Fruit fly (Drosophila melanogaster) ovary, adult (tissue): ENCODE data around the gene Tehao.
A peak's percentile ranks its signal among the peaks of the same experiment; 100 is the strongest.

ENCODE experiments used
- CG17801 ChIP-seq: fragments of 200-800 bp; optimal IDR thresholded peaks from 2 replicates; lab custom pipeline; 2019; ENCODE audit warnings: missing biosample characterization, mild to moderate bottlenecking, missing genetic modification characterization, moderate library complexity; ENCODE audit not compliant: partially characterized antibody

Tehao gene

DNA sequence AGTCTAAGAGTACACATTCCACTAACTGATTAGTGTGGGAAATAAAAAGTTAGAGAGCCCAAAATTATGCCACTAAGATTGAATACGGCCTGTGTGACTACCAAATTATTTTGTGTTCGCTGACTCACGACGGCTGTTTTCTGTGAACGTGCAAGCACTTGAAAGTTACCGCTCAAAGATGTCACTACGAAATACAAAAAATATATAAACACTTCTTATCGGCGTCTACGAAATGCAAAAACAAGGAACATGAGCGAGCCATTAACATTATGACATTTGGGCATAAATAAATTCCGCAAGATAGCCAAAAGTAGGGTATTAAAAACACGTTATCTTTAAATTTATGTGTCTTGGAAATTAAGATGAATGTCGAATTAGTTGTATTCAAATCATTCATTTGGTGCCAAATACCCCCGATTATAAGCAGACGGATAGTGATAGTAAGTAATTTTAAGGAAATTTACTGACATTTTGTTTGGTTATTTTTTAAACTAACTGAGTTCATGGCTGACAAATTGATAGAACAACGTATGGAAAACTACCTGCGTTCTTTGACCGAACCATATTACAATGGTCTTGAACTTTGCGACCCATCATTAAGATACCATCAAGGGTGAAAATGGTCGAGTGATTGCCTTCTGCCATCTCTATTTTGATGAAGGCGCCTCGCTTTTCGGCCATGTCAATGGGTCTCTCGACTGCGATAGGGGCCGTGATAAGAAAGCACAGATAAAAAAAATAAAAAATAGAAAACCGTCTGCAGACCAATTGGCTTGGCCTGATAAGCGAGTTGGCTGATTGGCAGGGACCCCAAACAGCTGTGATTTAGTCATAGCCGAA, at the start of gene Tehao:
Gene Tehao (plus strand): TSS at position 828 of the 840 bp plus-strand sequence.
- no peak for TF ChIP-seq CG17801 (GFP tag; lab: Kevin White, UChicago)

DNA sequence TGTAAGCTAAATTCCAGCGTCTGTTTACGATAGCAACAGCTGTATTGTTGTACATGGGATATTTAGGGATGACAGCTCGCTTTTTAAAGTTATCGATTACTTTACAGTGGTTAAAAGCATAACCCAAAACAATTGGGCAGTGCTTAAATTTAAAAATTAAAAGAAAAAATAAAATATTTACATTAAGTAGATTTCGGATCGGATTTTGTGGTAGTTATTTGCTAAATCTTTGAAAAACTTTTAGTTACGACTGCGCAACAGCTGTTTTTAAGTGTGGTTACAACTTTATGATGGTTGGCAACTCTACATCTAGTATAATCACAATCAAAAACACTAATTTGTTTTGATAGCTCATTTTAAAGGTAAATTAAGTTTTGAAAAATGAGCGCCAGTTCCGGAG, 48.2 kb upstream of the Tehao start, which contains the start of the genes Ing5 and CG7099:
Gene Ing5 (minus strand): TSS at position 58 of the 400 bp plus-strand sequence.
Gene CG7099 (plus strand): TSS at position 317 of the 400 bp plus-strand sequence.
- peak; percentile 99 for TF ChIP-seq CG17801 (GFP tag; lab: Kevin White, UChicago)

DNA sequence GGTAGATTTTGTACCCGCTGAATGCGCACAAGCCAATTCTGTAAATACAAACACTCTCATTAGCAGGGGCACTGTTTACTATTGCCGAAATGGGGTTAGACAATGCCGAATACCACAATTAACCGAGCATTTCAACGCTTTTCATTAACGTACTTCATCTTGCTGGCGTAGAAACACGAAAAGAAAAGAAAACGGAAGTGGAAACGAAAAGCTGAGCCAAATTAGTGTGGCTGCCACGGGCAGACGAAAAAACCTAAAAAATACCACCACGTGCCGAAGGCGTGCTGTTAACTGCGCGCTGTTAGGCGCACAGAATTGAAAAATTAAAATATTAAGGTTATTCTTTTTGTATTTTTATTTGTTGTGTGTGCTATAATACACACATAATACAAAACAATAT, 40.5 kb upstream of the Tehao start, which contains the start of gene RpL24:
Gene RpL24 (minus strand): TSS at position 229 of the 400 bp plus-strand sequence.
- peak; percentile 98 for TF ChIP-seq CG17801 (GFP tag; lab: Kevin White, UChicago)

DNA sequence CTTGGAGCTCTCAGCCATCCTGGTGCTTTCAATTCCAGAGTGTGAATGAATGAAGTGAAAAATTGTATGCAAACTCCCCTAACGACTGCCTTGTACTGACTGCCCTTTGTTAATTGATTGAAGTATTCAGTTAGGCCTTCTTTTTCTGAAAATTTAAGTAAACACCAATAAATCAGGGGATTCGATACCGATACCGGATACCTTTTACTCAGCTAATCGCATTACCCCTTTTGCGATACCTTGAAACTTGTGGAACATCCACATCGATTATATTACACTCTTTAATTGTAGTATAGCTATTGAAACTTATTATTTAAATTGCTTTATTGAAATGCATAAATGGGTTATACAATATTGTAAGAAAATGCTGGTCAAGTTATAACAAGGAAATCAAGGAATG, 39.3 kb upstream of the Tehao start, which contains the start of gene CG16957:
Gene CG16957 (minus strand): TSS at position 101 of the 400 bp plus-strand sequence.
- TF ChIP-seq CG17801 (GFP tag; lab: Kevin White, UChicago), result no peak

DNA sequence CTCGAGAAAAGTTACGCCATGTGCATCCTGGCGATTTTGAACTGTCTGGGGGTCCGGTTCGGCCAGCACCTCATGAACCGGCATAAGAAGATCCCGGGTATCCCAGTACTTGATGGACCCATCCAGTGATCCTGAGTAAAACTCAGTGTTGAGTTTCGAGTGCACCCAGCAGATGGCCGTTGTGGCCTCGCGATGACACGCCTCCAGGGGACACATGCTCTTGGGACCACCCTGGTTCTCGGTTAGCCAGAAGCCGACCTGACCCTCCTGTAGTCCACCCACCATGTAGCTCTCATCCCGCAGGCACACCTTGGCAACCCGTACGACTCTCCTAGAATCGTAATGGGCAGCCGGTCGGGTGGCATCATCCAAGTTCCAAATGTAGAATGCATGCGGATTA, 38.0 kb upstream of the Tehao start:
- TF ChIP-seq CG17801 (GFP tag; lab: Kevin White, UChicago), result no peak

DNA sequence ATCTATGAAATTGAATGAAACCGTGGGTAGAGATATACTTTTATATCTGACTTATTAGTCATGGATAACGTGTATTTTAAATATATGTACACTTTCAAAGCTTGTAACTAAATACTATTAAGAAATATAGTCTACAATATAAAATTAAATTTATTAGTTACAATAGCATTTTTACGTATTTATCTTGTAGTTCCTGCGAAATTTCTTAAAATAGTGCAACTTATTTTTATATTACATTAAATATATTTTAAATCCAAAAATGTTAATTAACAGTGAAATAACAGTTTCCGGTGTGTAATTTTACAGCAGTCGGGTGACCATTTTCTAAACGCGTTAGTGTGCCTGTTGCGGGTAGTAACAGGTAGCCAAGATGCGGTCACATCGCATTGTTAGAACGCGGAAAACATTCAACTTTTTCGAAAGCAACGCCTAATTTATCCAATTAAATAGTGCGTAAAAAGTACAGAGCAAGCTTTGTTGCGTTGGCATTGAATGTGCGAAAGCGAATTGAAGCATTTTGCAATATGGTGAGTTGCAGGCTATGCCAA, 36.7 kb upstream of the Tehao start, which contains the start of the genes CG10859 and CG7110:
Gene CG10859 (minus strand): TSS at position 51 of the 548 bp plus-strand sequence.
Gene CG7110 (plus strand): TSS at position 378 of the 548 bp plus-strand sequence.
- TF ChIP-seq CG17801 (GFP tag; lab: Kevin White, UChicago), result peak; percentile 89

DNA sequence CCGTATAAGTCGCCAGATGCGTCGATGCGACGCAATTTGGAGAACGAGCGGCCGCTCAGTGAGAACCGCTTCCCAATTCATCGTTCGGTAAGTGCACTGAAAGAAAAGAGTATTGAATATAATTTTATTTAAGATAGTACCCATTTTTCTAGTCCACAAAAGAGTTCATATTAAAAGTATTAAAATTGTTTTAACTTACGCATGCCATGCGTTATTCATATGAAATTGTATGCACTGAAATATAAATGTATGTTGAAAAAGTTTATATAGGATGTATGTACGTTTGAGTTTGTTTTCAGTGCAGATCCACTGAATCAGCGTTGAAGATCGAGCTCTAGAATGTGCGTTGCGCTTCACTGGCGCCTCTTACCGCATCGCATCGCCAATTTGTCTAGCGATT, 35.9 kb upstream of the Tehao start:
- TF ChIP-seq CG17801 (GFP tag; lab: Kevin White, UChicago), result peak; percentile 75

DNA sequence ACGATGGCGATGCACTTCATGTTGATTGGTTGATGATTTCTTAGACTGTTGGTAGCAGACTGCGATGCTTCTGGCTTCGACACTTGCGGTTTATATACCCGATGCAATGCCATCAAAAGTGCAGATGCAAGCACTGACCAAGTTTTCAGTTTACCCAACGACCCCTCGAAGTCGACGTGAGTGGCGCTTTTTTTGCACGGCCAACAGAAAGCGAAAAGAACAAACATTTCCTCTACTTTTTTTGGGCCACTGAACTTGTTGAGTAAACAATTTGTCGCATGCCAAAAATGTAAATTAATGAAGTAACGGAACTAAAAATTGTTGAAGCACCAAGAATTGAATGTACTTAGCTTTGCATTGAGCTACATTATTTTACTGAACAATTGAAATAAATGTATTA, 23.9 kb upstream of the Tehao start, which contains the start of gene Vm34Ca:
Gene Vm34Ca (minus strand): TSS at position 66 of the 400 bp plus-strand sequence.
- peak; percentile 68 for TF ChIP-seq CG17801 (GFP tag; lab: Kevin White, UChicago)

DNA sequence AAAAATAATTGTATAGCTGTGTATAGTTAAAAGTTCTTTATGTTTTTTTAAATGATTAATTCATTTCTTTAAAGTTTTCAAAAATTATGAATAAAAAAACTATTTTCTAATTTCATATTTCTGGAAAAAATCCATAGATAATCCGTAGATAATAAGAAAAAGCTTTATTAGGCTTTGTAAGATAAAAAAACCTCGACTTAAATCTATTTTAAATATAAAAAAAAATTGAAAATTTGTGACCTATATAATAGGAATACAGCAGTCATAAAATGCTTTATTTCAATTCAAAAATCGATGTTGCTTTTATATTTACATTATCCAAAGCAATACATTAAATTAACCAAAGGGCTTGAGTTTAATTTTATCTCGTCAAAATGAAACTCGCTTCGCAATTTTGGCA, 23.2 kb upstream of the Tehao start, which contains the start of gene Flad2:
Gene Flad2 (plus strand): TSS at position 301 of the 400 bp plus-strand sequence.
- no peak for TF ChIP-seq CG17801 (GFP tag; lab: Kevin White, UChicago)

DNA sequence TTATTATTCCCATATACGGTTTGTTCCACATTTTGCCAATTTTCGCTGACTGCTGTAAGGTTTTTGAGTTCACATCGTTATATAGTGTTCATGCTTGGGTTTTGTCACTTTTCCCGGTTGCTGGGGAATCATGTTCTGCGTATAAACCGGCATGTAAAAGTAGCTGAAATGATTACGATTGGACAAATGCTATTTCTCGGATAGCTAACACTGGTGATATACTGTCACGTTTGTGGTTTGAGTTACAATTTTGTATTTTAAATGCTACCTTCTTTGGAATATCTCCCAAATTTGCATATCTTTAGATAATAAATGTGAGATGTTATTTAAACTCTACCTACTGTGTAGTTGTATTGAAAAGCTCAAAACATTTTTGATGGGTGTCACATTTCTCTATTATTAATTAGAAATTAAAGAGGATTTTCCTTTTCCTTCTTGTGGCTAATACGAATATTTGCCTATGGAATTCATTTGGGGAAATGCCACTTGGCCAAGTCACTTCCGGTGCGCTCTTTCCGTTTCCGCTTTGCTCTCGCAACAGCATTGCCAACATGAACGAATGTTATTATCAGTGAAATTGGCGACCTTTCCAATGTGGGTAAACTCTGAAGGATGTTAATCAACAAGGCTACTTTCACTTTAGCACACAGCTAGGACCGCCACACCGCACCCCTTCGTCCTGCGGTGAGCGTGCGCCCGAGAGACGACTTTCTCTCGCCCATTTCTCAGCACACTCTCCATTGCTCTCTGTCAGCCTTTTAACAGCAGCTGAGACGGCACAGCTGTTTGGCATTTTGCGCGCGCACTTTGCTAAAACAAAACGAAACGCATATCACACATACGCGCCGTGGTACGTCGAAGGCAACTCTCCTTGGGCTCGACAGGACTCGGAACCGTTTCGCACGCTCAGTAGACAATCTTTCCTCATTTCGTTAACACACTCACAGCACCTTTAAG, 20.6 kb upstream of the Tehao start, which contains the start of the genes CG16956, CG42784 and CG43850:
Gene CG16956 (minus strand): TSS at position 51 of the 957 bp plus-strand sequence.
Gene CG42784 (plus strand): TSS at position 907 of the 957 bp plus-strand sequence.
Gene CG43850 (plus strand): TSS at position 907 of the 957 bp plus-strand sequence.
- no peak for TF ChIP-seq CG17801 (GFP tag; lab: Kevin White, UChicago)

DNA sequence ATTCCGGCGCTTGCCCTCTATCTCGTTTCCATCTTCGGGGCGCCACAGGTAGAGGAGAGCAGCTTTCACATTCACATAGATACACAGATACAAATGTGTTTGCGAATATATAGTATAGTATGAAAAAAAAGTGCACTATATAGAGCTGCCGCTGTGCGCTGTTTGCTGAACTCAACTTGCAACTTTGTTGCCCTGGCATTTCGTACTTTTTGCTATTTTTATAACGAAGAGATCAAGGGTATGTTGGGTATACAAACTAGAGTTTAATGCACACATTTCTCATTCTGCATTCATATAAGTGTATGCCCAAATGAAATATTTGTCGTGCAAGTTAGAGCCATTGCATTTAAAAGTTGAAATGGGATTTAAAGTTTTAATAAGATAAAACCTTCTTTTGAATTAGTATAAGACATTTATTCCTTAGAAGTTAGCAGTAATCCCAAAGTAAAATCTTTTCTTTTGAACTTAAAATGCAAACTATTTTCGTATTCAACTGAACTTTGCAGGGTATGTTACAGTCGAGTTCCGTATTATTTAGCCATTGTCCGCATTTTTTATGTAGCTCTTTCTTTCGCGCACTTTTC, 4.4 kb upstream of the Tehao start:
- TF ChIP-seq CG17801 (GFP tag; lab: Kevin White, UChicago), result no peak

DNA sequence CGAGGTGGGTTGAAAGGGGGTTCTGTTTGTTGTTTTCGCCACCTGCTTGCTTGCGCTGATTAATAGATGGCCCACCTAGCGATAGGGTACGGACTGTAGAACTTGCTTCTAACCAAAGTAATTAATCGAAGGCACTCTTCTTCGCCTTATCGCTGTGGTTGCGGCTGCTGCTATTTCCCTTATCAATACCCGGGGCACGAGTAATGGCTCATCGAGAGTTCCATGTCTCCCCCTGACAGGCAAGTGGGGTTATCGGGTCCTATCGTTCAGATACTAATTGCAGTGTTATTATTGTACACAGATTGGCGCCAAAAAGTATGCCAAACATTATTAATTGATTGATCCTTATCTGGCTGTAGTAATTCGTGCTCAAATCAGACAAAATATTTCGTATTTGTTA, 1.4 kb downstream of the Tehao start:
- no peak for TF ChIP-seq CG17801 (GFP tag; lab: Kevin White, UChicago)

DNA sequence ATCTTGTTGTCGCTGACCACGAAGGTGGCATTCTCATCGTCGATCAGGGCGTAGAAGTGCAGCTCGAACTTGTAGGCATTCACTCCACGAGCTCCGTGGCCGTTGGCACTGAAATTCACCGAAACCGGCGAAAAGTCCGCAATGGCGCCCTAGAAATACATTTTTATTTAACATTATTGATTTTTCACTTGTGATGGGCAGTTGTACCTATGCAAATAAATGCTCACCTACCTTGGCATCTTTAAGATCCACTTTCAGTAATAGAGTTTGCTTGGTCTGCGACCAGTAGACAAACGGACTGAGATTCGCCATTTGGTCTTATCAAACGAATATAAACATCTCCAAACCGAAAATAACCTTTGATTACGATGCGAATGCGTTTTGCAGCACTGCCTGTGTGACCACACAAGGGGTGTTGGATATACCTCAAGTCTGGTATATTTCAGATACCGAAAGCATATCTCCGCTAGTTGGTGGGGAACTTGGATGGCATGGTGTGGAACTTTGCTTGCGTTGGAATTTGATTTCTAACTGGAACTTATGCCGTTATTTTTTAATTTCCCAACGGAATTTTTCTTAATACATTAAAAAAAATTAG, 9.9 kb downstream of the Tehao start, which contains the start of gene Hacd2:
Gene Hacd2 (minus strand): TSS at position 403 of the 598 bp plus-strand sequence.
- peak; percentile 21 for TF ChIP-seq CG17801 (GFP tag; lab: Kevin White, UChicago)
